Worm (Caenorhabditis elegans) whole organism, L3 larva: Measurements from ENCODE around the gene ZK792.7.

Source experiments
- elt-2 ChIP-seq: sonication (generic microtip); optimal IDR thresholded peaks from 2 replicates; lab custom pipeline; 2016; ENCODE audit warnings: missing genetic modification reagents, mild to moderate bottlenecking, missing genetic modification characterization, missing compliant biosample characterization
- pha-4 ChIP-seq: fragments of 150-350 bp; optimal IDR thresholded peaks from 2 replicates; lab custom pipeline; 2014; ENCODE audit warnings: missing biosample characterization, missing genetic modification reagents, missing genetic modification characterization
- tbx-2 ChIP-seq: sonication (generic microtip); optimal IDR thresholded peaks from 2 replicates; lab custom pipeline; 2016; ENCODE audit warnings: mild to moderate bottlenecking, missing genetic modification characterization, missing compliant biosample characterization

ZK792.7 gene

DNA sequence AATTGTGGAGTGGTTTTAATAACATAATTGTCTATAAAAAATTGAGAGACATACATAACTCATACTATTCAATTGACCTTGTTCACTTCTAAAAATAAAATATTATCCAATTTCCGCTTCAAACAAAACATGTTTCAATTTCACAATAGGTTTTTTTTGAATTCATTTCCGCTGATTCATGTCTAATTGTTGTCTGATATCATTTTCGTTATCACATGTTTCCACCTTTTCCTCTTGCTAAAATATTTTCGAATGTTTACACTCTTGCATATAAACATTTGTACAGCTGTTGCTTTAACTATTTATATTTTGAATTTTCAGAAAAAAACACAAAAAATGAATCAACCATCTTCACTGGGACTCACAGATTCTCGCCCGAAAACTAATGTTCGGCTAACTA is 51.1 kb downstream of the ZK792.7 start, which contains the start of gene gem-4:
gem-4 (plus strand) TSS at position 301 of the 400 bp plus-strand sequence.
- TF ChIP-seq elt-2 (tag; lab: Kevin White, UChicago) (peak; percentile 9), tbx-2 (tag; lab: Kevin White, UChicago) (no peak), pha-4 (peak; percentile 28)
- TF ChIP-seq, all 47 proteins: peak for 2
